Worm (Caenorhabditis elegans): ENCODE measurements around the gene nipi-3.

nipi-3 gene

ce11 chrX:15619273-15619672 is 11.5 kb downstream of the nipi-3 start:
- no peak for TF ChIP-seq ces-1 (GFP tag; optimal IDR thresholded peaks at IDR 0.05)
- no peak for TF ChIP-seq nhr-2 (tag; optimal IDR thresholded peaks at IDR 0.05)
- no peak for TF ChIP-seq lin-13 (tag; optimal IDR thresholded peaks at IDR 0.05)
- no peak for TF ChIP-seq unc-39 (tag; optimal IDR thresholded peaks at IDR 0.05)
- no peak for TF ChIP-seq blmp-1 (tag; optimal IDR thresholded peaks at IDR 0.05)
- TF ChIP-seq ceh-83 (GFP tag; optimal IDR thresholded peaks at IDR 0.05): no peak
- TF ChIP-seq bed-3 (GFP tag; optimal IDR thresholded peaks at IDR 0.05): no peak
- no peak for TF ChIP-seq nhr-237 (tag; optimal IDR thresholded peaks at IDR 0.05)

- TF ChIP-seq lin-13 (tag; optimal IDR thresholded peaks at IDR 0.05) (no peak), ceh-39 (tag; optimal IDR thresholded peaks at IDR 0.05) (no peak), ces-1 (GFP tag; optimal IDR thresholded peaks at IDR 0.05) (no peak), sem-2 (GFP tag; optimal IDR thresholded peaks at IDR 0.05) (no peak), nhr-76 (tag; optimal IDR thresholded peaks at IDR 0.05) (no peak), flh-1 (GFP tag; optimal IDR thresholded peaks at IDR 0.05) (no peak), lin-32 (GFP tag; optimal IDR thresholded peaks at IDR 0.05) (no peak), sptf-1 (tag; optimal IDR thresholded peaks at IDR 0.05) (no peak), mls-2 (tag; optimal IDR thresholded peaks at IDR 0.05) (no peak), bed-3 (GFP tag; optimal IDR thresholded peaks at IDR 0.05) (no peak)
These were observed 12.4 kb downstream of the nipi-3 start, which contains the start of gene K09E9.1 for ce11 chrX:15620200-15620599. TSS of gene K09E9.1 (plus strand) at chrX:15620500.

DNA sequence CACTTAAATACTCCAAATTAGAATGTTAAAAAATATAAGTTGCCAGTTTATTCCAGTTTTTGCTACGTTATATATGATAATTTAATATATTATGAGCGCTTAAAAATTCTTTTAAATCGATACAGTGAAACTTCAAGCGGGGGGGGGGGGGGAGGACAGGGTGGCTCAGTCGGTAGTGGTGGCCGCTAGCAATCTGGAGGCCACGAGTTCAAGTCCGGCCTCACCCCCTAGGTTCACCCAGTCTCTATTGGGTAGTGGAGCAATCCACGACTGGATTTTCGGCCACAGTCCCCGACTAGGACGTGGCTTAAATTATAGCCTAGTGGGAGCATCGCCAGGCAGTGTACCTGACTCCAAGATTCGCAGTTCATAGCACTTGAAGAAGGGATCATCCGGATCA is 13.2 kb downstream of the nipi-3 start:
- no peak for TF ChIP-seq unc-120 (tag; optimal IDR thresholded peaks at IDR 0.05; ENCODE audit: poor library complexity, severe bottlenecking)
- TF ChIP-seq mab-5 (tag; optimal IDR thresholded peaks at IDR 0.05): no peak
- no peak for TF ChIP-seq snpc-4 (tag; optimal IDR thresholded peaks at IDR 0.05)
- TF ChIP-seq nhr-12 (tag; optimal IDR thresholded peaks at IDR 0.05): no peak
- no peak for TF ChIP-seq zip-8 (tag; optimal IDR thresholded peaks at IDR 0.05)
- TF ChIP-seq ces-1 (GFP tag; optimal IDR thresholded peaks at IDR 0.05): no peak
- no peak for TF ChIP-seq unc-39 (tag; optimal IDR thresholded peaks at IDR 0.05)
- TF ChIP-seq nhr-76 (tag; optimal IDR thresholded peaks at IDR 0.05): no peak
- TF ChIP-seq nhr-237 (tag; optimal IDR thresholded peaks at IDR 0.05): no peak
- no peak for TF ChIP-seq M03D4.4 (tag; optimal IDR thresholded peaks at IDR 0.05)
- TF ChIP-seq pha-4 (tag; optimal IDR thresholded peaks at IDR 0.05): no peak
- no peak for TF ChIP-seq hlh-1 (tag; optimal IDR thresholded peaks at IDR 0.05)
- TF ChIP-seq blmp-1 (tag; optimal IDR thresholded peaks at IDR 0.05): no peak
- TF ChIP-seq mep-1 (tag; optimal IDR thresholded peaks at IDR 0.05): no peak
- TF ChIP-seq drap-1 (GFP tag; optimal IDR thresholded peaks at IDR 0.05): no peak

DNA sequence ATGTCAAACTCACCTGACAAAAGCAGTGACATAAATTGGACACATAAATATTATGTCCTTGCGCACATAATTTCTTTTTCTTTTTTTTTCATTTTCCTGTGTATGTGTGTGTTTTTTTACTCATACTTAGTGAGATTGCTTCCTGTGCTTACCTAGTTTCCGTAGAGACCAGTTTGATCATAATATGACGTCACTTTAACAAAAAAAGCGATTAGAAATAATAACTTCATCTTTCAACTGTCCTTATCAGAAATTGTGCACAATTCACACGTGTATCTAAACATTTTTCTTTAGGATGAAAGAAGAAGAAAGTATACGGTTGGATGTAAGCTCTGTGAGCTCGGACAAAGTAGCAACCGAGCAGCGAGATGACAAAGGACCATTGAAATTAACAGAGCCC is 14.3 kb downstream of the nipi-3 start:
- peak; percentile 19 for TF ChIP-seq zip-8 (tag; optimal IDR thresholded peaks at IDR 0.05)
- TF ChIP-seq sptf-1 (tag; optimal IDR thresholded peaks at IDR 0.05): no peak
- no peak for TF ChIP-seq blmp-1 (tag; optimal IDR thresholded peaks at IDR 0.05)

DNA sequence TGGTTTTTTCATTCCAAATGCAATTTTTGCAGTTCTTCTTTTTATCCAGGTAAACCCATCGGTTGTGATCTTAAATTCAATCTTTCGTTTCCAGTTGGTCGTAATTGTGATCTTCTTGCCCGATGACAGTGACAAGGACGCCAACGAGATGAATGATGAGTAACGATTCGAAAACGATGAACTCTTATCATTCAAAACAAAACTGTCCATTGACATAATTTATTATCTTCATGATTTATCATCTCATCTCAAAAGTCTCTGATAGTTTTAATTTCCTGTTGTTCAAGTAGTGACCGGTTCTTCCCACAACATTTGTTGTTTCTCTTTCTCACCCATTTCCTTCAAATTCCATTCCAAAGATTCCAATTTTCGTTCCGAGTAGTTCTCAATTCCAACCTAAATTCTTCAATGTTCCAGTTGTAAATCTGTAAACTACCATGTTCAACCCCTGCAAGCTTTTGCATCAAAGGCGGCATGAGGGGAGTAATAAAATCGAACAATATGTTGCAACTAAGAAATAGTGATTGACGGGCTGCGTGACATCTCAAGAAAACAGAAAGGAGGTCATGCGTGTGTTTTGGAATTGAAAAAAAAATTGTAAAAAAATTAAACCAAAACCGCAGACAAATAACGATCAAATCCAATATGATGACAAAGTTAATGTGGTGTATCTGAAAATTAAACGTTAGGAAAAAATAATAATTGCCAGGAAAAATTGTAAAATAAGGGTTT is 18.5 kb downstream of the nipi-3 start:
- TF ChIP-seq tbx-8 (GFP tag; optimal IDR thresholded peaks at IDR 0.05): no peak
- TF ChIP-seq unc-62 (GFP tag; optimal IDR thresholded peaks at IDR 0.05): peak; percentile 28

DNA sequence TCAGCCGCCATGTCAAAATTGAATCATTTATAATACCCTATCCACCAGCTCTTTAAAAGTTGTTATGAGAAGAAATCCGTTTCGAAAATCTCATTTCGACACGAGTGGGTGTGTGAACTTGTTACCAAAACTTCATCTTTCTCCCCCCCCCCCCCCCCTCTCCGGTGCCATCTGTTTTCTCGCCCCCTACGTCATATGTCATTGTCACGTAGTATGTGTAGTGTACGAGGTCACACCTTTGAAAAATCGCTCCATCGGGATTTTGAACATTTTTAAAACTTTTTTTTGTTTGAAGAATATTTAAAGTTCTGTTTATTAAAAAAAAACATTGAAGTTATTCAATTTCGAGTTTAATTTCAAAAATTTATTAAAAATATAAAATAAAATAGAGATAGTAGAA is 20.0 kb downstream of the nipi-3 start:
- no peak for TF ChIP-seq lin-32 (GFP tag; optimal IDR thresholded peaks at IDR 0.05)
- TF ChIP-seq drap-1 (GFP tag; optimal IDR thresholded peaks at IDR 0.05): no peak
- no peak for TF ChIP-seq pha-4 (tag; optimal IDR thresholded peaks at IDR 0.05)
- peak; percentile 62 for TF ChIP-seq ces-1 (GFP tag; optimal IDR thresholded peaks at IDR 0.05)

DNA sequence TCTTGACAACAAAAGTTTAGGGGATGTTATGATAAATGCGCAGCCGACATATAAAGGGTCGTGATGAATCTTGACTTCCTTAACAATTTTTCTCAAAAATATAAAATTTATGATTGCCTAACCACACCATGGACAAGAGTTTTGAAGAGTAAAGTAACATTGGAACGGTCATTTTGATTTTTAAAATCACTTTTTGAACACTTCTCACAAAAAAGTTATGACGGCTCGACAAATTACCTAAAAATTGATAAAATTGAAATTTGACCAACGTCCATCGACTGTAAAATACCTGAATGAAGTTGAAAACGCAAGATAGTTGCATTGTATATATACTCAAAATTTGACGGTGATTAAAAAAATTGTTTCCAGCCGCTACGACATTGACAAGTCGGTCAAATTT is 21.2 kb downstream of the nipi-3 start:
- TF ChIP-seq lin-13 (tag; optimal IDR thresholded peaks at IDR 0.05) (no peak), pha-4 (tag; optimal IDR thresholded peaks at IDR 0.05) (no peak), nhr-237 (tag; optimal IDR thresholded peaks at IDR 0.05) (no peak), elt-1 (tag; optimal IDR thresholded peaks at IDR 0.05; ENCODE audit: borderline replicate concordance, insufficient read depth) (no peak)

All from whole organism, mixed stage, embryonic.